Fruit fly (Drosophila melanogaster) whole organism: ENCODE results near the gene CG5662.

Source experiments
- CG8478 ChIP-seq: fragments of >200 bp; optimal IDR thresholded peaks from 2 replicates; lab custom pipeline; 2018; ENCODE audit warnings: inconsistent platforms
- Dll ChIP-seq: fragments of >200 bp; optimal IDR thresholded peaks from 2 replicates; lab custom pipeline; 2017
- EcR ChIP-seq, 2 experiments: fragments of >200 bp; optimal IDR thresholded peaks; 2 replicates each; lab custom pipeline; 2017; ENCODE audit warnings: missing biosample characterization in 2 of 2, missing genetic modification characterization in 2 of 2, missing genetic modification reagents in 2 of 2
- pan ChIP-seq: fragments of >200 bp; optimal IDR thresholded peaks from 2 replicates; lab custom pipeline; 2017
- psq ChIP-seq: fragments of >200 bp; optimal IDR thresholded peaks from 2 replicates; lab custom pipeline; 2017
- usp ChIP-seq: fragments of >200 bp; optimal IDR thresholded peaks from 2 replicates; lab custom pipeline; 2017; ENCODE audit warnings: missing biosample characterization, missing genetic modification characterization, mixed read lengths

Gene CG5662

dm6 chrX:15210086-15210485, at the start of gene CG5662:
Gene CG5662 (plus strand): TSS chrX:15210386.
- TF ChIP-seq pan (lab: Kevin White, UChicago), result no peak
- TF ChIP-seq EcR (GFP tag; optimal IDR thresholded peaks at IDR 0.05; lab: Kevin White, UChicago), result no peak
- no peak for TF ChIP-seq psq
- TF ChIP-seq usp (GFP tag; lab: Kevin White, UChicago), result no peak
- TF ChIP-seq Dll (lab: Kevin White, UChicago), result no peak
- no peak for TF ChIP-seq CG8478 (lab: Kevin White, UChicago)

- TF ChIP-seq Dll (lab: Kevin White, UChicago) (no peak), psq (no peak), EcR (GFP tag; optimal IDR thresholded peaks at IDR 0.05; lab: Kevin White, UChicago) (no peak), usp (GFP tag; lab: Kevin White, UChicago) (no peak)
Observed at dm6 chrX:15162068-15162467, 48.1 kb upstream of the CG5662 start.

dm6 chrX:15162941-15163340, 47.2 kb upstream of the CG5662 start, which contains the start of gene CG9095:
Gene CG9095 (minus strand): TSS chrX:15163225.
- no peak for TF ChIP-seq Dll (lab: Kevin White, UChicago)
- TF ChIP-seq CG8478 (lab: Kevin White, UChicago), result no peak
- TF ChIP-seq pan (lab: Kevin White, UChicago), result no peak
- TF ChIP-seq usp (GFP tag; lab: Kevin White, UChicago), result no peak
- no peak for TF ChIP-seq EcR (GFP tag; optimal IDR thresholded peaks at IDR 0.05; lab: Kevin White, UChicago)
- TF ChIP-seq psq, result no peak

- no peak for TF ChIP-seq CG8478 (lab: Kevin White, UChicago)
- TF ChIP-seq psq, result no peak
- TF ChIP-seq pan (lab: Kevin White, UChicago), result no peak
- TF ChIP-seq EcR (GFP tag; optimal IDR thresholded peaks at IDR 0.05; lab: Kevin White, UChicago), result no peak
Observed at dm6 chrX:15163395-15163794, 46.8 kb upstream of the CG5662 start.

dm6 chrX:15164879-15165278, 45.3 kb upstream of the CG5662 start:
- TF ChIP-seq usp (GFP tag; lab: Kevin White, UChicago) (no peak), EcR (GFP tag; optimal IDR thresholded peaks at IDR 0.05; lab: Kevin White, UChicago) (no peak), Dll (lab: Kevin White, UChicago) (no peak), CG8478 (lab: Kevin White, UChicago) (no peak), pan (lab: Kevin White, UChicago) (no peak)

- TF ChIP-seq Dll (lab: Kevin White, UChicago), result no peak
- no peak for TF ChIP-seq psq
- TF ChIP-seq pan (lab: Kevin White, UChicago), result no peak
- TF ChIP-seq CG8478 (lab: Kevin White, UChicago), result no peak
- no peak for TF ChIP-seq EcR (GFP tag; optimal IDR thresholded peaks at IDR 0.05; lab: Kevin White, UChicago)
- no peak for TF ChIP-seq usp (GFP tag; lab: Kevin White, UChicago)
Observed at dm6 chrX:15175171-15175883, 34.9 kb upstream of the CG5662 start, which contains the start of gene CG43737. Gene CG43737 (plus strand): TSS chrX:15175441.

- TF ChIP-seq usp (GFP tag; lab: Kevin White, UChicago) (no peak), pan (lab: Kevin White, UChicago) (no peak), psq (no peak), CG8478 (lab: Kevin White, UChicago) (no peak), Dll (lab: Kevin White, UChicago) (no peak), EcR (GFP tag; optimal IDR thresholded peaks at IDR 0.05; lab: Kevin White, UChicago) (no peak)
Observed at dm6 chrX:15199845-15200432, 10.2 kb upstream of the CG5662 start.

dm6 chrX:15203634-15204033, 6.6 kb upstream of the CG5662 start:
- no peak for TF ChIP-seq psq
- TF ChIP-seq EcR (GFP tag; optimal IDR thresholded peaks at IDR 0.05; lab: Kevin White, UChicago), result no peak
- TF ChIP-seq CG8478 (lab: Kevin White, UChicago), result no peak
- TF ChIP-seq Dll (lab: Kevin White, UChicago), result no peak
- TF ChIP-seq usp (GFP tag; lab: Kevin White, UChicago), result no peak
- TF ChIP-seq pan (lab: Kevin White, UChicago), result no peak

- TF ChIP-seq CG8478 (lab: Kevin White, UChicago), result no peak
Observed at dm6 chrX:15206536-15206935, 3.6 kb upstream of the CG5662 start, which contains the start of gene CG32588. Gene CG32588 (minus strand): TSS chrX:15206636.

dm6 chrX:15216048-15216447, 5.9 kb downstream of the CG5662 start:
- TF ChIP-seq Dll (lab: Kevin White, UChicago), result no peak
- TF ChIP-seq usp (GFP tag; lab: Kevin White, UChicago), result no peak
- TF ChIP-seq psq, result no peak
- TF ChIP-seq pan (lab: Kevin White, UChicago), result no peak
- no peak for TF ChIP-seq EcR (GFP tag; optimal IDR thresholded peaks at IDR 0.05; lab: Kevin White, UChicago)
- TF ChIP-seq CG8478 (lab: Kevin White, UChicago), result no peak

dm6 chrX:15221076-15221475, 10.9 kb downstream of the CG5662 start, which contains the start of gene CG43075:
Gene CG43075 (minus strand): TSS chrX:15221176.
- no peak for TF ChIP-seq Dll (lab: Kevin White, UChicago)
- TF ChIP-seq CG8478 (lab: Kevin White, UChicago), result no peak
- TF ChIP-seq usp (GFP tag; lab: Kevin White, UChicago), result no peak
- TF ChIP-seq psq, result no peak
- no peak for TF ChIP-seq pan (lab: Kevin White, UChicago)
- no peak for TF ChIP-seq EcR (GFP tag; optimal IDR thresholded peaks at IDR 0.05; lab: Kevin White, UChicago)

dm6 chrX:15223482-15223881, 13.3 kb downstream of the CG5662 start, which contains the start of gene CG43076:
Gene CG43076 (minus strand): TSS chrX:15223582.
- no peak for TF ChIP-seq usp (GFP tag; lab: Kevin White, UChicago)
- no peak for TF ChIP-seq EcR (GFP tag; optimal IDR thresholded peaks at IDR 0.05; lab: Kevin White, UChicago)
- no peak for TF ChIP-seq CG8478 (lab: Kevin White, UChicago)
